Worm (Caenorhabditis elegans) whole organism, L4/young adult: ENCODE measurements around the gene cfim-2.

Experiments
- W03F9.2 ChIP-seq: fragments of 150-350 bp; optimal IDR thresholded peaks from 2 replicates; lab custom pipeline; 2014; ENCODE audit warnings: missing biosample characterization, missing genetic modification characterization
- dao-5 ChIP-seq: sonication (generic microtip); optimal IDR thresholded peaks from 2 replicates; lab custom pipeline; 2016; ENCODE audit warnings: missing genotype, missing genetic modification characterization, moderate library complexity, missing compliant biosample characterization
- him-1 ChIP-seq: sonication (generic microtip); optimal IDR thresholded peaks from 2 replicates; lab custom pipeline; 2016; ENCODE audit warnings: missing genotype, missing genetic modification reagents, missing genetic modification characterization, missing compliant biosample characterization

DNA sequence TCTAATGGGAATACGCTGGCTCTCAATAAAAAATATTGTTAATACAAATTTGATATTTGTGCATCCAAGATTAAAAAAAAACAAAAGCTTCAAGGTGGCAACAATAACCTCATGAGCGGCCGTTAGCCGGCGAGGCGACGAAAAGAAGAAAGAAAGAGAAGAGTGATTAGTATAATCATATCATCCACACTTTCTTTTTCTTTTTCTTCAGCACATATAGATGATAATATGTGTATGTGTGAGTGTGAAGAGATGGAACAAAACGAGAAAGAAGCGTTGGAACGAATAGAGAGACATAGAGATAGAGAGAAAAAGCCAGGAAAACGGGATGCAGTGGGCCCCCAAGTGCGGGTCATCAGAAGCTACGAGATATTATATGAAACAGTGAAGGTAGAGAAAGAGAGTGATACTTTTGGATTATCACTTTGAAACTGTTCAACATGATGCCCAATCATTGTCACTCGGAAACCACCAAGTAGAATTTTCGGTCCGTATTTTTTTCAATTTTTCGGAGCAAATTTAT is 5.8 kb upstream of the cfim-2 start:
- TF ChIP-seq dao-5 (tag; lab: Kevin White, UChicago) (no peak), W03F9.2 (no peak), him-1 (no peak)
